Fruit fly (Drosophila melanogaster): Measurements from ENCODE around the gene mtSSB.

mtSSB gene

DNA sequence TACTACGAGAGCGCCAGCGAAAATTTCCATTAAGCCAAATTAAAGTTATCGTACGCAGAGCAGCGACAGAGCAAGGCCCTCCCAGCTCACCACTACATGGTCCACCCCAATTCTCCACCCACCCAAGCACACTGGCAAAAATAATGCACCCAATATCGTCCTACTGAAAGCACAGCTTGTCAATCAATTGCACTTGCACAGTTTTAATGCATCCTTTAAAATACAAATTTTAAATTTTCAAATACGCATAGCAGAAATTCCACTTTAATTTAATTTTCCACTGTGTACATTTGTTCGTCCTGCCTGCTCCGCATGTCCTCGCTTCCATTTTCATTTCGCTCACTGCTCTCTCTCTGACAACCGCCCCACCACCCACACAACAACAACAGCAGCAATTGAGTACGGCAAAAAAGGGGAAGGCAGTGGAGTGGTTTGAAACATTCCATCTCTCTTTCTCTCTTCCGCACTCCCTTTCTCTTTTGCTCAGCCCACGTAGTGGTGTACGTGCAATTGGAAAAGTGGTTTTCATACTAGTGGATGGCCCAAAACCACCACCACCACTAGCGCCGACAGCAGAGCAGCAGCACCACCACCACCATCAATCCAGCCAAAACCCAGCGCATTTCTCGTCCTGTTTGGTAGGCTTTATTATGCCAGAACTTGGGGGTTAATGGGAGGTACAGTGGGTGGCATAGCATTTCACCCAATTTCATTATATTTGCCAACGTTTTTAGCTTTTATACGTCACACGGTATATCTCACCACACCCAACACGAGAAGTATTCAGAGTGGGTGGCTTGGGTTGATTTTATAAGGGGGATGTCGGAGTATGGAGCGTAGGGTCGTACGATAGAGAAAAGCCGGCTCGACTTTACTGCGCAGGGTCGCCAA lies 42.8 kb upstream of the mtSSB start (continued):
- TF ChIP-seq tll (GFP tag; optimal IDR thresholded peaks at IDR 0.05) (no peak), CG4820 (GFP tag; optimal IDR thresholded peaks at IDR 0.05) (peak; percentile 90), CG4360 (GFP tag; IDR thresholded peaks at IDR 0.05) (peak; percentile 93), phol (tag; optimal IDR thresholded peaks at IDR 0.05) (peak; percentile 79), CG34376 (GFP tag; optimal IDR thresholded peaks at IDR 0.05) (peak; percentile 94), CG13894 (tag; optimal IDR thresholded peaks at IDR 0.05) (peak; percentile 85), CG3847 (GFP tag; IDR thresholded peaks at IDR 0.05) (peak; percentile 54), CG8944 (GFP tag; optimal IDR thresholded peaks at IDR 0.05) (peak; percentile 88), ci (GFP tag; IDR thresholded peaks at IDR 0.05) (peak; percentile 67), bowl (GFP tag; IDR thresholded peaks at IDR 0.05) (no peak), CG17186 (GFP tag; optimal IDR thresholded peaks at IDR 0.05) (peak; percentile 31), CG15011 (GFP tag; optimal IDR thresholded peaks at IDR 0.05) (peak; percentile 84), Ada2b (GFP tag; IDR thresholded peaks at IDR 0.05) (peak; percentile 92), sug (tag; optimal IDR thresholded peaks at IDR 0.05) (peak; percentile 66), lbe (GFP tag; optimal IDR thresholded peaks at IDR 0.05) (no peak), Adf1 (GFP tag; IDR thresholded peaks at IDR 0.05) (peak; percentile 5; the same call in 1 of the 2 replicates), CG16779 (GFP tag; IDR thresholded peaks at IDR 0.05) (peak; percentile 77; the same call in 1 of the 2 replicates), zen (tag; optimal IDR thresholded peaks at IDR 0.05) (peak; percentile 68), CG9876 (GFP tag; optimal IDR thresholded peaks at IDR 0.05) (peak; percentile 33), da (GFP tag; optimal IDR thresholded peaks at IDR 0.05) (no peak), Myb (GFP tag; optimal IDR thresholded peaks at IDR 0.05) (peak; percentile 20), bbx (GFP tag; IDR thresholded peaks at IDR 0.05; ENCODE audit: partially characterized antibody) (no peak; the same call in 1 of the 2 replicates), twi (tag; optimal IDR thresholded peaks at IDR 0.05) (peak; percentile 19), CrebB (tag; optimal IDR thresholded peaks at IDR 0.05) (no peak), Hey (tag; optimal IDR thresholded peaks at IDR 0.05) (no peak), Usf (GFP tag; optimal IDR thresholded peaks at IDR 0.05) (peak; percentile 8), CG12236 (GFP tag; optimal IDR thresholded peaks at IDR 0.05) (no peak), tna (GFP tag; IDR thresholded peaks at IDR 0.05; ENCODE audit: partially characterized antibody) (no peak), Med (GFP tag) (peak; percentile 84), ssp (GFP tag; IDR thresholded peaks at IDR 0.05) (no peak), pum (GFP tag; optimal IDR thresholded peaks at IDR 0.05) (peak; percentile 17), cg (GFP tag; optimal IDR thresholded peaks at IDR 0.05) (peak; percentile 37), lmd (GFP tag; IDR thresholded peaks at IDR 0.05) (peak; percentile 77), HmgD (GFP tag; optimal IDR thresholded peaks at IDR 0.05) (peak; percentile 81), CG13296 (GFP tag; optimal IDR thresholded peaks at IDR 0.05) (peak; percentile 85), pfk (GFP tag; optimal IDR thresholded peaks at IDR 0.05) (peak; percentile 42), CG10462 (GFP tag; optimal IDR thresholded peaks at IDR 0.05) (peak; percentile 52), Fer2 (tag; optimal IDR thresholded peaks at IDR 0.05) (peak; percentile 78), CG11560 (tag; IDR thresholded peaks at IDR 0.05) (peak; percentile 54), Atf6 (GFP tag; IDR thresholded peaks at IDR 0.05) (peak; percentile 72), Bdp1 (GFP tag; optimal IDR thresholded peaks at IDR 0.05) (peak; percentile 14)

Data from whole organism, embryonic.